Fruit fly (Drosophila melanogaster): ENCODE data around the gene CG14074.

Gene CG14074

dm6 chr3L:18822450-18823220 lies 43.4 kb upstream of the CG14074 start, which contains the start of gene Cat (continued):
- no peak for TF ChIP-seq wdn (GFP tag; IDR thresholded peaks at IDR 0.05)
- peak; percentile 53 for TF ChIP-seq gem (tag; optimal IDR thresholded peaks at IDR 0.05)
- TF ChIP-seq nom (GFP tag; optimal IDR thresholded peaks at IDR 0.05): peak; percentile 100
- TF ChIP-seq Abd-B (GFP tag; optimal IDR thresholded peaks at IDR 0.05): peak; percentile 78
- peak; percentile 39 for TF ChIP-seq gcm (GFP tag; optimal IDR thresholded peaks at IDR 0.05)
- TF ChIP-seq CG17829 (tag; optimal IDR thresholded peaks at IDR 0.05): peak; percentile 39
- TF ChIP-seq dpn (GFP tag; optimal IDR thresholded peaks at IDR 0.05): peak; percentile 21 to 53
- peak; percentile 36 for TF ChIP-seq CG15696 (tag; optimal IDR thresholded peaks at IDR 0.05)
- TF ChIP-seq CG6254 (GFP tag; optimal IDR thresholded peaks at IDR 0.05): no peak
- no peak for TF ChIP-seq D19B (GFP tag; optimal IDR thresholded peaks at IDR 0.05)
- peak; percentile 90 for TF ChIP-seq sens (GFP tag)
- TF ChIP-seq mld (GFP tag; IDR thresholded peaks at IDR 0.05; ENCODE audit: partially characterized antibody): peak; percentile 73; the same call in 2 of the 3 replicates
- no peak for TF ChIP-seq CG15479 (GFP tag; optimal IDR thresholded peaks at IDR 0.05)
- no peak for TF ChIP-seq pb (GFP tag; optimal IDR thresholded peaks at IDR 0.05)
- peak; percentile 27 for TF ChIP-seq Blimp-1 (GFP tag; optimal IDR thresholded peaks at IDR 0.05)
- TF ChIP-seq CG10543 (GFP tag; optimal IDR thresholded peaks at IDR 0.05): peak; percentile 52
- peak; percentile 80; the same call in 2 of the 3 replicates for TF ChIP-seq Opbp (GFP tag; IDR thresholded peaks at IDR 0.05; ENCODE audit: partially characterized antibody)
- TF ChIP-seq rib (GFP tag; IDR thresholded peaks at IDR 0.05): peak; percentile 53; the same call in 1 of the 2 replicates
- TF ChIP-seq CG2678 (tag; optimal IDR thresholded peaks at IDR 0.05): peak; percentile 46
- TF ChIP-seq ind (GFP tag; optimal IDR thresholded peaks at IDR 0.05): peak; percentile 45
- TF ChIP-seq ranshi (GFP tag; IDR thresholded peaks at IDR 0.05): 0 out of 2 replicates have a peak, but pooled peaks have one; percentile 35
- TF ChIP-seq Drgx (GFP tag; IDR thresholded peaks at IDR 0.05): peak; percentile 99
- peak; percentile 16 for TF ChIP-seq BtbVII (GFP tag; optimal IDR thresholded peaks at IDR 0.05)
- peak; percentile 3 for TF ChIP-seq CG4707 (GFP tag; optimal IDR thresholded peaks at IDR 0.05)
- no peak for TF ChIP-seq CG4730 (GFP tag; IDR thresholded peaks at IDR 0.05)
- peak; percentile 29 for TF ChIP-seq unpg (GFP tag; optimal IDR thresholded peaks at IDR 0.05)
- peak; percentile 82 for TF ChIP-seq Aef1 (GFP tag; IDR thresholded peaks at IDR 0.05)
- TF ChIP-seq CG3995 (GFP tag; optimal IDR thresholded peaks at IDR 0.05): peak; percentile 38
- 0 out of 2 replicates have a peak, but pooled peaks have one; percentile 19 for TF ChIP-seq CG32532 (GFP tag; IDR thresholded peaks at IDR 0.05)
- no peak; the same call in 1 of the 2 replicates for TF ChIP-seq Dref (GFP tag; IDR thresholded peaks at IDR 0.05)
- no peak for TF ChIP-seq CG31388 (GFP tag; optimal IDR thresholded peaks at IDR 0.05)
- TF ChIP-seq sna (GFP tag; IDR thresholded peaks at IDR 0.05; ENCODE audit: partially characterized antibody): peak; percentile 89
- peak; percentile 35 for TF ChIP-seq CG30020 (tag; optimal IDR thresholded peaks at IDR 0.05)
- TF ChIP-seq az2 (GFP tag; optimal IDR thresholded peaks at IDR 0.05): peak; percentile 26
- peak; percentile 22 for TF ChIP-seq D (optimal IDR thresholded peaks at IDR 0.05)
- no peak for TF ChIP-seq D (GFP tag; optimal IDR thresholded peaks at IDR 0.05)
- TF ChIP-seq PHDP (tag; optimal IDR thresholded peaks at IDR 0.05): peak; percentile 23
- 0 out of 2 replicates have a peak, but pooled peaks have one; percentile 26 for TF ChIP-seq CG31441 (GFP tag; IDR thresholded peaks at IDR 0.05)
- peak; percentile 75 for TF ChIP-seq MESR4 (GFP tag; optimal IDR thresholded peaks at IDR 0.05)
- TF ChIP-seq CG3163 (GFP tag; optimal IDR thresholded peaks at IDR 0.05): no peak
- peak; percentile 30 for TF ChIP-seq CG17186 (GFP tag; optimal IDR thresholded peaks at IDR 0.05)
- no peak for TF ChIP-seq danr (GFP tag; IDR thresholded peaks at IDR 0.05)
- TF ChIP-seq CG12219 (GFP tag; optimal IDR thresholded peaks at IDR 0.05): no peak
- peak; percentile 57 for TF ChIP-seq Meics (GFP tag; optimal IDR thresholded peaks at IDR 0.05)
- TF ChIP-seq jing (GFP tag; optimal IDR thresholded peaks at IDR 0.05): no peak
- TF ChIP-seq CG10209 (GFP tag; optimal IDR thresholded peaks at IDR 0.05): peak; percentile 24
- TF ChIP-seq Fer2 (tag; optimal IDR thresholded peaks at IDR 0.05): no peak
- TF ChIP-seq Sry-δ (GFP tag; optimal IDR thresholded peaks at IDR 0.05): peak; percentile 48
